Worm (Caenorhabditis elegans) whole organism, L3 larva: Measurements from ENCODE around the gene anmt-2.

Experiments used
- ZK546.5 ChIP-seq: sonication (generic microtip); optimal IDR thresholded peaks from 2 replicates; lab custom pipeline; 2017; ENCODE audit warnings: missing biosample characterization, missing genetic modification characterization
- aly-2 ChIP-seq: fragments of 150-350 bp; optimal IDR thresholded peaks from 2 replicates; lab custom pipeline; 2014; ENCODE audit warnings: missing biosample characterization, missing genetic modification characterization
- ceh-82 ChIP-seq: fragments of 150-350 bp; optimal IDR thresholded peaks from 2 replicates; lab custom pipeline; 2014; ENCODE audit warnings: missing biosample characterization, missing genetic modification characterization
- egl-27 ChIP-seq: sonication (generic microtip); optimal IDR thresholded peaks from 4 replicates; lab custom pipeline; 2017; ENCODE audit warnings: missing biosample characterization, missing genetic modification reagents, missing genetic modification characterization
- egl-5 ChIP-seq: fragments of 150-350 bp; optimal IDR thresholded peaks from 2 replicates; lab custom pipeline; 2017; ENCODE audit warnings: missing biosample characterization, missing genetic modification reagents, missing genetic modification characterization, inconsistent platforms
- elt-2 ChIP-seq: sonication (generic microtip); optimal IDR thresholded peaks from 2 replicates; lab custom pipeline; 2016; ENCODE audit warnings: missing genetic modification reagents, mild to moderate bottlenecking, missing genetic modification characterization, missing compliant biosample characterization
- fos-1 ChIP-seq: fragments of 150-350 bp; optimal IDR thresholded peaks from 2 replicates; lab custom pipeline; 2014; ENCODE audit warnings: missing biosample characterization, missing genetic modification characterization
- nfya-1 ChIP-seq: sonication (generic microtip); optimal IDR thresholded peaks from 2 replicates; lab custom pipeline; 2017; ENCODE audit warnings: missing genetic modification characterization, mild to moderate bottlenecking, missing compliant biosample characterization, antibody characterized with exemption, moderate library complexity; ENCODE audit not compliant: insufficient read depth
- nhr-237 ChIP-seq: fragments of 150-350 bp; optimal IDR thresholded peaks from 2 replicates; lab custom pipeline; 2014; ENCODE audit warnings: missing biosample characterization, missing genetic modification characterization
- sea-2 ChIP-seq: fragments of 150-350 bp; sonication (generic microtip); optimal IDR thresholded peaks from 4 replicates; lab custom pipeline; 2014; ENCODE audit warnings: missing biosample characterization, missing genetic modification reagents, missing genetic modification characterization
- skn-1 ChIP-seq: fragments of 150-350 bp; optimal IDR thresholded peaks from 2 replicates; lab custom pipeline; 2014; ENCODE audit warnings: missing biosample characterization, missing genetic modification characterization
- ztf-11 ChIP-seq: fragments of 150-350 bp; optimal IDR thresholded peaks from 2 replicates; lab custom pipeline; 2014; ENCODE audit warnings: missing biosample characterization, missing genetic modification characterization

- TF ChIP-seq ceh-82 (no peak), ZK546.5 (tag; lab: Kevin White, UChicago) (no peak), ztf-11 (tag; lab: Kevin White, UChicago) (no peak), fos-1 (tag; lab: Kevin White, UChicago) (no peak), aly-2 (tag; lab: Kevin White, UChicago) (no peak), nfya-1 (no peak), elt-2 (tag; lab: Kevin White, UChicago) (no peak), egl-27 (tag; lab: Kevin White, UChicago) (no peak), skn-1 (tag; lab: Kevin White, UChicago) (no peak), sea-2 (GFP tag; lab: Kevin White, UChicago) (no peak), nhr-237 (tag; lab: Kevin White, UChicago) (no peak), egl-5 (tag; lab: Kevin White, UChicago) (no peak)
Measured at ce11 chrIII:6136178-6136577, 21.4 kb downstream of the anmt-2 start, which contains the start of gene mvk-1.
